Fruit fly (Drosophila melanogaster) whole organism, embryonic: Measurements from ENCODE around the gene eIF4E6.

Source experiments
- ATbp ChIP-seq: fragments of 200-800 bp; sonication (Bioruptor generic); optimal IDR thresholded peaks from 2 replicates; lab custom pipeline; 2017; ENCODE audit warnings: missing biosample characterization, mild to moderate bottlenecking, missing genetic modification characterization, missing genetic modification reagents
- Abd-B ChIP-seq: fragments of 200-800 bp; sonication (Bioruptor generic); optimal IDR thresholded peaks from 2 replicates; lab custom pipeline; 2018; ENCODE audit warnings: missing biosample characterization, mild to moderate bottlenecking, missing genetic modification characterization, moderate library complexity
- Atf3 ChIP-seq: fragments of 200-800 bp; sonication (Bioruptor generic); optimal IDR thresholded peaks from 3 replicates; lab custom pipeline; 2016; ENCODE audit warnings: missing biosample characterization, missing genetic modification characterization
- CG10209 ChIP-seq: fragments of 200-800 bp; sonication (Bioruptor generic); optimal IDR thresholded peaks from 3 replicates; lab custom pipeline; 2017; ENCODE audit warnings: missing biosample characterization, mild to moderate bottlenecking, missing genetic modification characterization, missing genetic modification reagents
- CG11247 ChIP-seq: fragments of 200-800 bp; sonication (Bioruptor generic); IDR thresholded peaks from 2 replicates; pipeline ENCODE4 v1.3.6; 2022; ENCODE audit warnings: missing biosample characterization, missing genetic modification characterization
- CG12155 ChIP-seq: fragments of 200-800 bp; sonication (Bioruptor generic); optimal IDR thresholded peaks from 3 replicates; lab custom pipeline; 2016; ENCODE audit warnings: missing biosample characterization, missing genetic modification characterization
- CG14050 ChIP-seq: fragments of 200-800 bp; sonication (Bioruptor generic); IDR thresholded peaks from 3 replicates; pipeline ENCODE4 v1.3.6; 2022; ENCODE audit warnings: missing biosample characterization, missing genetic modification characterization
- CG14860 ChIP-seq: fragments of 200-800 bp; sonication (Bioruptor generic); IDR thresholded peaks from 3 replicates; pipeline ENCODE4 v1.3.6; 2022; ENCODE audit warnings: missing biosample characterization, missing genetic modification characterization; ENCODE audit not compliant: partially characterized antibody
- CG17361 ChIP-seq: fragments of 200-800 bp; sonication (Bioruptor generic); IDR thresholded peaks from 3 replicates; pipeline ENCODE4 v1.3.6; 2022; ENCODE audit warnings: missing biosample characterization, missing genetic modification characterization
- CG18599 ChIP-seq: fragments of 200-800 bp; sonication (Bioruptor generic); optimal IDR thresholded peaks from 3 replicates; lab custom pipeline; 2017; ENCODE audit warnings: missing biosample characterization, missing genetic modification characterization, mild to moderate bottlenecking, moderate library complexity, missing genetic modification reagents
- CG2120 ChIP-seq: fragments of 200-800 bp; sonication (Bioruptor generic); optimal IDR thresholded peaks from 3 replicates; lab custom pipeline; 2016; ENCODE audit warnings: missing biosample characterization, missing genetic modification characterization
- CG30403 ChIP-seq: fragments of 200-800 bp; sonication (Bioruptor generic); optimal IDR thresholded peaks from 3 replicates; lab custom pipeline; 2016; ENCODE audit warnings: missing biosample characterization, missing genetic modification characterization
- CG3065 ChIP-seq: fragments of 200-800 bp; sonication (Bioruptor generic); optimal IDR thresholded peaks from 2 replicates; lab custom pipeline; 2016; ENCODE audit warnings: missing biosample characterization, missing genetic modification characterization
- CG33557 ChIP-seq: fragments of 200-800 bp; sonication (Bioruptor generic); optimal IDR thresholded peaks from 2 replicates; lab custom pipeline; 2019; ENCODE audit warnings: missing biosample characterization, mild to moderate bottlenecking, missing genetic modification characterization, moderate library complexity
- CG34422 ChIP-seq: fragments of 200-800 bp; sonication (Bioruptor generic); IDR thresholded peaks from 3 replicates; pipeline ENCODE4 v1.3.6; 2022; ENCODE audit warnings: missing biosample characterization, missing genetic modification characterization
- CG3838 ChIP-seq: fragments of 200-800 bp; sonication (Bioruptor generic); optimal IDR thresholded peaks from 3 replicates; lab custom pipeline; 2016; ENCODE audit warnings: missing biosample characterization, missing genetic modification characterization
- CG3995 ChIP-seq: fragments of 200-800 bp; sonication (Bioruptor generic); optimal IDR thresholded peaks from 3 replicates; lab custom pipeline; 2016; ENCODE audit warnings: missing biosample characterization, missing genetic modification characterization
- CG42726 ChIP-seq: fragments of 200-800 bp; sonication (Bioruptor generic); IDR thresholded peaks from 2 replicates; pipeline ENCODE4 v1.3.6; 2022; ENCODE audit warnings: missing biosample characterization, missing genetic modification characterization; ENCODE audit not compliant: partially characterized antibody
- CG7839 ChIP-seq: fragments of 200-800 bp; sonication (Bioruptor generic); optimal IDR thresholded peaks from 3 replicates; lab custom pipeline; 2018; ENCODE audit warnings: missing biosample characterization, mild to moderate bottlenecking, missing genetic modification characterization, moderate library complexity
- CG8765 ChIP-seq: fragments of 200-800 bp; sonication (Bioruptor generic); IDR thresholded peaks from 2 replicates; pipeline ENCODE4 v1.3.6; 2022; ENCODE audit warnings: missing biosample characterization, missing genetic modification characterization
- CoRest ChIP-seq: fragments of 200-800 bp; sonication (Bioruptor generic); optimal IDR thresholded peaks from 3 replicates; lab custom pipeline; 2018; ENCODE audit warnings: missing biosample characterization, mild to moderate bottlenecking, missing genetic modification characterization, moderate library complexity
- Dad ChIP-seq: fragments of 200-800 bp; sonication (Bioruptor generic); optimal IDR thresholded peaks from 3 replicates; lab custom pipeline; 2016; ENCODE audit warnings: missing biosample characterization, missing genetic modification characterization
- Dip3 ChIP-seq: fragments of 200-800 bp; sonication (Bioruptor generic); optimal IDR thresholded peaks from 3 replicates; lab custom pipeline; 2016; ENCODE audit warnings: missing biosample characterization, missing genetic modification characterization
- Doc2 ChIP-seq: fragments of 200-800 bp; sonication (Bioruptor generic); IDR thresholded peaks from 2 replicates; pipeline ENCODE4 v1.3.6; 2022; ENCODE audit warnings: missing biosample characterization, missing genetic modification characterization
- Drgx ChIP-seq: fragments of 200-800 bp; sonication (Bioruptor generic); IDR thresholded peaks from 2 replicates; pipeline ENCODE4 v1.3.6; 2022; ENCODE audit warnings: missing biosample characterization, missing genetic modification characterization
- Fer1 ChIP-seq: fragments of 200-800 bp; sonication (Bioruptor generic); optimal IDR thresholded peaks from 2 replicates; lab custom pipeline; 2017; ENCODE audit warnings: missing biosample characterization, mild to moderate bottlenecking, missing genetic modification characterization
- Gsc ChIP-seq: fragments of 200-800 bp; sonication (Bioruptor generic); IDR thresholded peaks from 2 replicates; pipeline ENCODE4 v1.3.6; 2022; ENCODE audit warnings: missing biosample characterization, missing genetic modification characterization
- HLH3B ChIP-seq: fragments of 200-800 bp; sonication (Bioruptor generic); IDR thresholded peaks from 2 replicates; pipeline ENCODE4 v1.3.6; 2022; ENCODE audit warnings: missing biosample characterization, missing genetic modification characterization
- Hey ChIP-seq: fragments of 200-800 bp; sonication (Bioruptor generic); optimal IDR thresholded peaks from 3 replicates; lab custom pipeline; 2018; ENCODE audit warnings: missing biosample characterization, mild to moderate bottlenecking, missing genetic modification characterization
- HmgD ChIP-seq: fragments of 200-800 bp; sonication (Bioruptor generic); optimal IDR thresholded peaks from 3 replicates; lab custom pipeline; 2016; ENCODE audit warnings: missing biosample characterization, missing genetic modification characterization
- Mes4 ChIP-seq: fragments of 200-800 bp; sonication (Bioruptor generic); optimal IDR thresholded peaks from 2 replicates; lab custom pipeline; 2016; ENCODE audit warnings: missing biosample characterization, missing genetic modification characterization
- Scr ChIP-seq: fragments of 200-800 bp; sonication (Bioruptor generic); IDR thresholded peaks from 2 replicates; pipeline ENCODE4 v1.3.6; 2022; ENCODE audit warnings: missing biosample characterization, missing genetic modification characterization; ENCODE audit not compliant: partially characterized antibody
- Usf ChIP-seq: fragments of 200-800 bp; sonication (Bioruptor generic); optimal IDR thresholded peaks from 2 replicates; lab custom pipeline; 2017; ENCODE audit warnings: missing genotype, missing biosample characterization, missing genetic modification characterization
- aop ChIP-seq: fragments of 200-800 bp; sonication (Bioruptor generic); IDR thresholded peaks from 2 replicates; pipeline ENCODE4 v1.3.6; 2022; ENCODE audit warnings: missing biosample characterization, missing genetic modification characterization
- az2 ChIP-seq: fragments of 200-800 bp; sonication (Bioruptor generic); optimal IDR thresholded peaks from 3 replicates; lab custom pipeline; 2016; ENCODE audit warnings: missing biosample characterization, missing genetic modification characterization
- bcd ChIP-seq: fragments of 200-800 bp; sonication (Bioruptor generic); optimal IDR thresholded peaks from 2 replicates; lab custom pipeline; 2017; ENCODE audit warnings: missing biosample characterization, mild to moderate bottlenecking, missing genetic modification characterization
- cas ChIP-seq: fragments of 200-800 bp; sonication (Bioruptor generic); IDR thresholded peaks from 2 replicates; pipeline ENCODE4 v1.3.6; 2022; ENCODE audit warnings: missing biosample characterization, missing genetic modification characterization
- cg ChIP-seq: fragments of 200-800 bp; sonication (Bioruptor generic); optimal IDR thresholded peaks from 3 replicates; lab custom pipeline; 2019; ENCODE audit warnings: missing biosample characterization, mild to moderate bottlenecking, missing genetic modification characterization, moderate library complexity
- ci ChIP-seq: fragments of 200-800 bp; sonication (Bioruptor generic); IDR thresholded peaks from 3 replicates; pipeline ENCODE4 v1.3.6; 2022; ENCODE audit warnings: missing biosample characterization, missing genetic modification characterization
- da ChIP-seq: fragments of 200-800 bp; sonication (Bioruptor generic); optimal IDR thresholded peaks from 2 replicates; lab custom pipeline; 2016; ENCODE audit warnings: missing biosample characterization, missing genetic modification characterization
- dysf ChIP-seq: fragments of 200-800 bp; sonication (Bioruptor generic); IDR thresholded peaks from 3 replicates; pipeline ENCODE4 v1.3.6; 2022; ENCODE audit warnings: missing biosample characterization, missing genetic modification characterization
- ems ChIP-seq: fragments of 200-800 bp; sonication (Bioruptor generic); optimal IDR thresholded peaks from 3 replicates; lab custom pipeline; 2016; ENCODE audit warnings: missing biosample characterization, missing genetic modification characterization
- gsb ChIP-seq: fragments of 200-800 bp; sonication (Bioruptor generic); IDR thresholded peaks from 2 replicates; pipeline ENCODE4 v1.3.6; 2022; ENCODE audit warnings: missing biosample characterization, missing genetic modification characterization
- gsb-n ChIP-seq: fragments of 200-800 bp; sonication (Bioruptor generic); optimal IDR thresholded peaks from 3 replicates; lab custom pipeline; 2018; ENCODE audit warnings: missing biosample characterization, mild to moderate bottlenecking, missing genetic modification characterization
- kay ChIP-seq: fragments of 200-800 bp; sonication (Bioruptor generic); optimal IDR thresholded peaks from 2 replicates; lab custom pipeline; 2016; ENCODE audit warnings: missing biosample characterization, missing genetic modification characterization
- nerfin-1 ChIP-seq: fragments of 200-800 bp; sonication (Bioruptor generic); optimal IDR thresholded peaks from 3 replicates; lab custom pipeline; 2019; ENCODE audit warnings: missing biosample characterization, mild to moderate bottlenecking, missing genetic modification characterization, moderate library complexity
- nerfin-2 ChIP-seq: fragments of 200-800 bp; sonication (Bioruptor generic); IDR thresholded peaks from 2 replicates; pipeline ENCODE4 v1.3.6; 2022; ENCODE audit warnings: missing biosample characterization, missing genetic modification characterization; ENCODE audit not compliant: partially characterized antibody
- ranshi ChIP-seq: fragments of 200-800 bp; sonication (Bioruptor generic); IDR thresholded peaks from 2 replicates; pipeline ENCODE4 v1.3.6; 2022; ENCODE audit warnings: missing biosample characterization, missing genetic modification characterization
- scrt ChIP-seq: fragments of 200-800 bp; sonication (Bioruptor generic); optimal IDR thresholded peaks from 2 replicates; lab custom pipeline; 2018; ENCODE audit warnings: missing biosample characterization, mild to moderate bottlenecking, missing genetic modification characterization, moderate library complexity
- so ChIP-seq: fragments of 200-800 bp; sonication (Bioruptor generic); IDR thresholded peaks from 3 replicates; pipeline ENCODE4 v1.3.6; 2022; ENCODE audit warnings: missing biosample characterization, missing genetic modification characterization
- twi ChIP-seq: fragments of 200-800 bp; optimal IDR thresholded peaks from 2 replicates; lab custom pipeline; 2019; ENCODE audit warnings: missing biosample characterization, mild to moderate bottlenecking, missing genetic modification characterization, moderate library complexity

The eIF4E6 gene

dm6 chr3R:29075631-29076398 is 48.8 kb upstream of the eIF4E6 start (continued):
- no peak for TF ChIP-seq nerfin-1
- no peak for TF ChIP-seq dysf (GFP tag; lab: Robert Waterston, UW)
- TF ChIP-seq Doc2 (GFP tag; lab: Robert Waterston, UW): no peak
- no peak for TF ChIP-seq az2 (GFP tag; lab: Kevin White, UChicago)
- TF ChIP-seq gsb-n (tag; lab: Kevin White, UChicago): no peak
- peak; percentile 46 for TF ChIP-seq Fer1 (GFP tag; lab: Kevin White, UChicago)
- TF ChIP-seq CG10209 (GFP tag; lab: Kevin White, UChicago): no peak
- TF ChIP-seq CG12155 (GFP tag; lab: Kevin White, UChicago): no peak
- no peak for TF ChIP-seq Usf (GFP tag; lab: Kevin White, UChicago)
- no peak for TF ChIP-seq cg (GFP tag; lab: Kevin White, UChicago)
- TF ChIP-seq HmgD: no peak
- TF ChIP-seq Scr: no peak
- TF ChIP-seq twi (tag; lab: Kevin White, UChicago): no peak
- no peak for TF ChIP-seq bcd (GFP tag; lab: Kevin White, UChicago)
- no peak for TF ChIP-seq Atf3
- no peak for TF ChIP-seq CG42726 (GFP tag; lab: Robert Waterston, UW)
- TF ChIP-seq Dip3: no peak
- TF ChIP-seq CoRest (tag; lab: Kevin White, UChicago): no peak
- TF ChIP-seq ATbp (GFP tag; lab: Kevin White, UChicago): no peak
- TF ChIP-seq so (GFP tag; lab: Robert Waterston, UW): no peak
- no peak for TF ChIP-seq cas (GFP tag; lab: Robert Waterston, UW)
- no peak for TF ChIP-seq ems (GFP tag; lab: Kevin White, UChicago)
- TF ChIP-seq CG2120: peak; percentile 47
- TF ChIP-seq CG34422 (GFP tag; lab: Robert Waterston, UW): no peak
- TF ChIP-seq CG8765 (GFP tag; lab: Robert Waterston, UW): no peak
- peak; percentile 51 for TF ChIP-seq Abd-B
- TF ChIP-seq CG17361 (GFP tag; lab: Robert Waterston, UW): no peak
- TF ChIP-seq HLH3B (GFP tag; lab: Robert Waterston, UW): no peak
- TF ChIP-seq scrt (GFP tag; lab: Kevin White, UChicago): no peak
- no peak for TF ChIP-seq Mes4
- TF ChIP-seq kay (GFP tag; lab: Kevin White, UChicago): no peak
- TF ChIP-seq ci: no peak
- no peak for TF ChIP-seq ranshi (GFP tag; lab: Robert Waterston, UW)
- peak; percentile 3; the same call in 1 of the 2 replicates for TF ChIP-seq Drgx (GFP tag; lab: Robert Waterston, UW)
- no peak for TF ChIP-seq gsb (GFP tag; lab: Robert Waterston, UW)
- TF ChIP-seq Gsc: no peak
- TF ChIP-seq CG3995: no peak
- no peak for TF ChIP-seq CG33557 (GFP tag; lab: Kevin White, UChicago)
- TF ChIP-seq aop (GFP tag; lab: Robert Waterston, UW): no peak
- no peak for TF ChIP-seq CG3838 (GFP tag; lab: Kevin White, UChicago)
- TF ChIP-seq CG11247 (GFP tag; lab: Robert Waterston, UW): no peak
- TF ChIP-seq CG30403 (GFP tag; lab: Kevin White, UChicago): no peak
- no peak for TF ChIP-seq CG14050 (GFP tag; lab: Robert Waterston, UW)
- peak; percentile 73 for TF ChIP-seq CG18599
- no peak for TF ChIP-seq Dad (GFP tag; lab: Kevin White, UChicago)
- no peak for TF ChIP-seq CG3065
- no peak for TF ChIP-seq da (GFP tag; lab: Kevin White, UChicago)
- no peak for TF ChIP-seq Hey (tag; lab: Kevin White, UChicago)
- TF ChIP-seq CG14860: no peak
- peak; percentile 9 for TF ChIP-seq CG7839 (tag; lab: Kevin White, UChicago)
- no peak for TF ChIP-seq nerfin-2 (GFP tag; lab: Robert Waterston, UW)
